Fruit fly (Drosophila melanogaster): ENCODE data around the gene Faa.

Gene Faa

DNA sequence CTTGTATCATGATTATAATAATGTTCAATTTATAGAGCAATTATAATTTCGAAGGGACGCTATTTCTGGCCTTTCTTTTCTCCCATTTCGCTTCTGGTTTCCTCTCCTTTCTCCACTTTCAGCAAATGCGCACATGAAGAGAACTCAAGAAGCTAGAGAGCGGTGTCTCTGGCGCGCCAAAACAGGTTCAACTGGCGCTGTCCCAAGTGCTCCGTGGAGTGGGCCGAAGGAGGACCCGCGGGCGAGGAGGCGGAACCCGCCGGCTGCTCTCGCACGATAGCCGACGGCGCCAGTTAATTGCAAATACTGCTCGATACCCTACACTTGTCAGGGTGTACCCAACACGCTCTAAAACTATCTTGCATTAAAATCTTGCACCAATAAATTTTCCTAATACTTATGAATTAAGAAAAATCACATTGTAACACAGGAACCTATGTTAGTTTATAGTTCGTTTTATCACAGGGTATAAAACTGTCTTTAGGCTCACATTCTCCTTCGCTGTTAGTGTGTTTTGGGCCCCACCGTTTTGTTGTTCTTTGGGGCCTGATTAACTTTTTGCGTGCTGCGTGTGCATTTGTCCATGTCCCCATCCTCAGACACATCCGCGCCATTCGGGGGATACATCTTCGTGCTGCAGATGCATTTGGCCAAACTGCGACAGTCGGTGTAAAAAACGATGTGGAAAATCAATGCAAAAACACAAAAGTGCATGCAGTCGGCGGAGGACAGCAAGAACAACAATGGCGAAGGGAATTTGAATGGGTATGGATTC is 3.3 kb downstream of the Faa start:
- TF ChIP-seq Mnt (GFP tag; optimal IDR thresholded peaks at IDR 0.05), result no peak
- no peak for TF ChIP-seq CG7045 (GFP tag; optimal IDR thresholded peaks at IDR 0.05)
- no peak for TF ChIP-seq pad (GFP tag; optimal IDR thresholded peaks at IDR 0.05)
- TF ChIP-seq Clk (GFP tag; optimal IDR thresholded peaks at IDR 0.05), result no peak
- TF ChIP-seq CG7101 (tag; optimal IDR thresholded peaks at IDR 0.05), result peak; percentile 82
- TF ChIP-seq CG14711 (tag; optimal IDR thresholded peaks at IDR 0.05), result peak; percentile 76
- peak; percentile 19 for TF ChIP-seq Hr96 (GFP tag; optimal IDR thresholded peaks at IDR 0.05)
- no peak for TF ChIP-seq CG5204 (GFP tag; optimal IDR thresholded peaks at IDR 0.05)
- no peak for TF ChIP-seq ovo (GFP tag; optimal IDR thresholded peaks at IDR 0.05)
- peak; percentile 81 for TF ChIP-seq CG33017 (tag; optimal IDR thresholded peaks at IDR 0.05)
- no peak for TF ChIP-seq CG11617 (GFP tag; optimal IDR thresholded peaks at IDR 0.05)
- peak; percentile 74 for TF ChIP-seq CG12768 (GFP tag; optimal IDR thresholded peaks at IDR 0.05)
- TF ChIP-seq cnc (optimal IDR thresholded peaks at IDR 0.05), result no peak
- TF ChIP-seq tj (GFP tag; optimal IDR thresholded peaks at IDR 0.05), result peak; percentile 17
- peak; percentile 47 for TF ChIP-seq bab1 (GFP tag; optimal IDR thresholded peaks at IDR 0.05)
- TF ChIP-seq CG1620 (GFP tag; optimal IDR thresholded peaks at IDR 0.05), result no peak
- TF ChIP-seq Crg-1 (GFP tag; optimal IDR thresholded peaks at IDR 0.05), result no peak
- peak; percentile 1 for TF ChIP-seq cic (GFP tag; optimal IDR thresholded peaks at IDR 0.05)
- no peak for TF ChIP-seq toe (GFP tag; optimal IDR thresholded peaks at IDR 0.05)
- peak; percentile 26 for TF ChIP-seq kay (GFP tag; ENCODE audit: borderline replicate concordance)

dm6 chr3L:4069069-4069468 is 4.7 kb downstream of the Faa start, which contains the start of gene CG32259:
CG32259 (plus strand) TSS chr3L:4069369.
- TF ChIP-seq CG7101 (tag; optimal IDR thresholded peaks at IDR 0.05) (no peak), toe (GFP tag; optimal IDR thresholded peaks at IDR 0.05) (no peak), CG5204 (GFP tag; optimal IDR thresholded peaks at IDR 0.05) (no peak), Mnt (GFP tag; optimal IDR thresholded peaks at IDR 0.05) (no peak), CG33017 (tag; optimal IDR thresholded peaks at IDR 0.05) (no peak), CG11617 (GFP tag; optimal IDR thresholded peaks at IDR 0.05) (no peak), CG14711 (tag; optimal IDR thresholded peaks at IDR 0.05) (peak; percentile 42), cic (GFP tag; optimal IDR thresholded peaks at IDR 0.05) (no peak), Clk (GFP tag; optimal IDR thresholded peaks at IDR 0.05) (no peak), CG1620 (GFP tag; optimal IDR thresholded peaks at IDR 0.05) (no peak), CG7045 (GFP tag; optimal IDR thresholded peaks at IDR 0.05) (no peak), cnc (optimal IDR thresholded peaks at IDR 0.05) (no peak), kay (GFP tag; ENCODE audit: borderline replicate concordance) (peak; percentile 33), bab1 (GFP tag; optimal IDR thresholded peaks at IDR 0.05) (no peak), Hr96 (GFP tag; optimal IDR thresholded peaks at IDR 0.05) (no peak), CG12768 (GFP tag; optimal IDR thresholded peaks at IDR 0.05) (no peak), tj (GFP tag; optimal IDR thresholded peaks at IDR 0.05) (peak; percentile 83)

DNA sequence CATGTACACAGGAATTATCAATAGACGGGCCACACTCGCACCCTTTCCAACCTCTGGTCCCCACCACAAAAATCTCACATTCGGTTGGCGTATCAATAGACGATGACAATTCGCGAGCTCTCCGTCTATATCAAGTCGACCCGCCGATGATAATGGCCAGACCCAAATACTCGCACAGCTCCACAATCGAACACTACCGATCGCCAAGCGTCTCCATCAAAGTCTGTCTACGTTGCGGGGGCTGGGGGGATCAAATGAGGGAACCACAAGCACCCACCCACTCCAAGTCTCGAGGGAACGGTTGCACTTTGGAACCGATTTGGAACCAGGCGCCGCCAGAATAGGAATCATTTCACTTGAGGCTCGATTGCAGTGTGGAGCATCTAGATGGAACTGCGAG is 5.4 kb downstream of the Faa start:
- no peak for TF ChIP-seq ovo (GFP tag; optimal IDR thresholded peaks at IDR 0.05)
- TF ChIP-seq kay (GFP tag; ENCODE audit: borderline replicate concordance), result peak; percentile 82
- no peak for TF ChIP-seq CG33017 (tag; optimal IDR thresholded peaks at IDR 0.05)
- peak; percentile 83 for TF ChIP-seq CG12768 (GFP tag; optimal IDR thresholded peaks at IDR 0.05)
- no peak for TF ChIP-seq CG1620 (GFP tag; optimal IDR thresholded peaks at IDR 0.05)
- peak; percentile 61 for TF ChIP-seq Mnt (GFP tag; optimal IDR thresholded peaks at IDR 0.05)
- TF ChIP-seq toe (GFP tag; optimal IDR thresholded peaks at IDR 0.05), result peak; percentile 0
- peak; percentile 88 for TF ChIP-seq cic (GFP tag; optimal IDR thresholded peaks at IDR 0.05)
- peak; percentile 26 for TF ChIP-seq Hr96 (GFP tag; optimal IDR thresholded peaks at IDR 0.05)
- TF ChIP-seq pad (GFP tag; optimal IDR thresholded peaks at IDR 0.05), result no peak
- TF ChIP-seq tj (GFP tag; optimal IDR thresholded peaks at IDR 0.05), result no peak
- TF ChIP-seq CG11617 (GFP tag; optimal IDR thresholded peaks at IDR 0.05), result no peak

DNA sequence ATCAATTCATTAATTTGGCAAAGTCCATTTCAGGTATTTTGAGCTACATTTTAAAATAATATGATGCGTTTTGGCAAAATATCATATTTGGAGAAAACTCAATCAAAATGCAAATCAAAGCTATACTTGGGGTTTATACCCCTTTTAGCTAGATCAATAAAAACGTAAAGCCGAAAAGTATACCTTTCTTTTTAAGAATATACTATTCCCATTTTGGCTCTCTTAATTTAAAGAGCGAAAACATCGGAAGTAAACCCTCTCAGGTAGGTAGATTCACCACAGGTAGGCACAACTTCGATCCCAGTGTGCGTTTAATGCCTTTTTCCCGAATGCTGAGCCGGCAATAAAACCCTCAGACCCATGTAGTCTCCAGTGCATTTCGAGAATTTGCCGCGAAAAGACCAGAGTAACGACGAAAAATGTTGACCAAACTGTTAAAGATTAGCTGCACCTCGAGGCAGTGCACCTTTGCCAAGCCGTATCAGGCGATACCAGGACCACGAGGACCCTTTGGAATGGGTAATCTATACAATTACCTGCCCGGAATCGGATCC is 11.8 kb downstream of the Faa start, which contains the start of gene dib:
dib (plus strand) TSS at position 372 of the 554 bp plus-strand sequence.
- no peak for TF ChIP-seq ovo (GFP tag; optimal IDR thresholded peaks at IDR 0.05)
- no peak for TF ChIP-seq CG33017 (tag; optimal IDR thresholded peaks at IDR 0.05)
- TF ChIP-seq CG1620 (GFP tag; optimal IDR thresholded peaks at IDR 0.05), result no peak
- no peak for TF ChIP-seq cic (GFP tag; optimal IDR thresholded peaks at IDR 0.05)
- no peak for TF ChIP-seq Hr96 (GFP tag; optimal IDR thresholded peaks at IDR 0.05)
- peak; percentile 73 for TF ChIP-seq pad (GFP tag; optimal IDR thresholded peaks at IDR 0.05)
- no peak for TF ChIP-seq CG12768 (GFP tag; optimal IDR thresholded peaks at IDR 0.05)
- no peak for TF ChIP-seq cnc (optimal IDR thresholded peaks at IDR 0.05)
- TF ChIP-seq bab1 (GFP tag; optimal IDR thresholded peaks at IDR 0.05), result peak; percentile 47
- TF ChIP-seq tj (GFP tag; optimal IDR thresholded peaks at IDR 0.05), result peak; percentile 91

DNA sequence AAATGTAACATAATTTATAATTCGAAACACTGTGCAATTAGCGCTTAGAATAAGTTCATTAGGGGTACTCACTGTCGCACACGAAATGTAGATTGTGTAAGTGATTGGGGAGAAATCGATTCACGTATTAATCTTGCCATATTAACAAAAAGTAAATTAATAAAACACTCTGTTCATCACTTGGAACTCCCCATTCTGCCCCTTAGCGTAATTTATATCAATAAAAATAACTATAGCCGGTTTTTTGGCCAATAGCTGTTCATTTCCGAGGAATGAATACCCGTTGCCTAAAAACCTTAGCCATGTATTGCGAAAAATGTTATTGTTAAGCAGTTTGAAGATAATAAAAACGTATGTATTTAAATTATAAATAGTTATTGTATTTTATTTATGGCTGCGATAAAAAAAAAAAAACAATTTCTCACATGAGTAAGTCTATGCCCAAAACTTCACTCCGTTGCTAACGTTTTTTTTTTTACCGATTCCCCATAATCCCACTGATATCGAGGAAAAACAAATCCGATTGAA is 14.4 kb downstream of the Faa start, which contains the start of gene Ugt305A1:
Ugt305A1 (plus strand) TSS at position 478 of the 528 bp plus-strand sequence.
- TF ChIP-seq CG11617 (GFP tag; optimal IDR thresholded peaks at IDR 0.05) (no peak), CG5204 (GFP tag; optimal IDR thresholded peaks at IDR 0.05) (peak; percentile 30), CG7045 (GFP tag; optimal IDR thresholded peaks at IDR 0.05) (no peak), bab1 (GFP tag; optimal IDR thresholded peaks at IDR 0.05) (no peak), CG7101 (tag; optimal IDR thresholded peaks at IDR 0.05) (peak; percentile 6), cic (GFP tag; optimal IDR thresholded peaks at IDR 0.05) (no peak), pad (GFP tag; optimal IDR thresholded peaks at IDR 0.05) (no peak)
